Fruit fly (Drosophila melanogaster) whole organism: ENCODE results near the gene CG5800.

Experiments
- pan ChIP-seq: fragments of >200 bp; optimal IDR thresholded peaks from 2 replicates; lab custom pipeline; 2017
- psq ChIP-seq: fragments of >200 bp; optimal IDR thresholded peaks from 2 replicates; lab custom pipeline; 2017
- usp ChIP-seq: fragments of >200 bp; optimal IDR thresholded peaks from 2 replicates; lab custom pipeline; 2017; ENCODE audit warnings: missing biosample characterization, missing genetic modification characterization, mixed read lengths

DNA sequence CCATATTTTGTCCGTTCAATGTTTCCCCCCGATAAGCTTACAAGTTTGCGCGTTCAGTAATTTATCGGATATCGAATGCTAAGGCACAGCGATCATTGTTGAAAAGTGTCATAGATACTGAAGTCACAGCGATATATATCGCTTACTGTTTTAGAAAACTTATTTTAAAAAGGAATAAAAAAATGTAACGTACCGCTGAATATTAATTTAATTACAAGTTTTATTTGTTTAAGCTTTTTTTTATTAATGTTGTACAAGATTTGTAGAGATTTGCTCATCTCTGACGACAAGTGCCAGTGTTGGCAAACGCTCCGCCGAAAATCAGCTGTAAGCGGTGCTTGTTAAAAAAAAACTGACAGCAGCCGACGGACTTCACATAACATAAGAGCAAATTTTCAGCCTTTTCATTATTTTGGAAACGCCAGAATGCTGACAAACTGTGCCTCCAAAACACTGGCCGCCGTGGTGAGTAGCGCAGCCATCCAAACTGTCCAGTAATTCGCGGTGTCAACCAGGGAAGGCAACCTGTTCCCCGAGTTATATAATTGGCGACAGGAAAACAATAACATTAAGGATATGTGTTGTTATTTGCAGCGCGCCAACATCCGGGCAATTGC is 4.0 kb upstream of the CG5800 start, which contains the start of the genes corolla and ND-24:
- TF ChIP-seq psq (lab: Kevin White, UChicago), result no peak
- no peak for TF ChIP-seq pan (lab: Kevin White, UChicago)
- no peak for TF ChIP-seq usp (GFP tag; lab: Kevin White, UChicago)
